Worm (Caenorhabditis elegans) whole organism, late embryonic: ENCODE measurements around the gene hda-10.

ENCODE experiments used
- ets-4 ChIP-seq: sonication (generic microtip); optimal IDR thresholded peaks from 2 replicates; lab custom pipeline; 2016; ENCODE audit warnings: missing genetic modification characterization, missing compliant biosample characterization
- nfya-1 ChIP-seq: sonication (generic microtip); optimal IDR thresholded peaks from 2 replicates; lab custom pipeline; 2017; ENCODE audit warnings: missing genetic modification characterization, mild to moderate bottlenecking, missing compliant biosample characterization, antibody characterized with exemption, moderate library complexity
- nhr-11 ChIP-seq: fragments of 150-350 bp; optimal IDR thresholded peaks from 2 replicates; lab custom pipeline; 2014; ENCODE audit warnings: missing biosample characterization, missing genetic modification characterization
- tbx-2 ChIP-seq: sonication (generic microtip); optimal IDR thresholded peaks from 2 replicates; lab custom pipeline; 2016; ENCODE audit warnings: missing genetic modification characterization, missing compliant biosample characterization

- TF ChIP-seq ets-4 (no peak), tbx-2 (tag; lab: Kevin White, UChicago) (no peak), nfya-1 (tag; lab: Kevin White, UChicago) (no peak), nhr-11 (no peak)
Measured at ce11 chrII:13862453-13862852, 20.1 kb upstream of the hda-10 start.
